Worm (Caenorhabditis elegans): ENCODE data around the gene gop-1.

Gene gop-1

ce11 chrIII:5254108-5254507, at the start of gene gop-1, which contains the start of gene sumv-1:
Gene gop-1 (plus strand): TSS chrIII:5254438.
Gene sumv-1 (minus strand): TSS chrIII:5254187.
- TF ChIP-seq med-1 (GFP tag; optimal IDR thresholded peaks at IDR 0.05; ENCODE audit: insufficient read depth) (no peak), T22C8.4 (GFP tag; IDR thresholded peaks at IDR 0.05) (no peak), cog-1 (tag; optimal IDR thresholded peaks at IDR 0.05) (no peak), ztf-29 (GFP tag; IDR thresholded peaks at IDR 0.05) (no peak), flt-1 (GFP tag; IDR thresholded peaks at IDR 0.05) (no peak), tab-1 (GFP tag; IDR thresholded peaks at IDR 0.05) (no peak), ztf-23 (GFP tag; IDR thresholded peaks at IDR 0.05) (no peak), klf-2 (GFP tag; conservative IDR thresholded peaks at IDR 0.05) (no peak), ref-1 (GFP tag; conservative IDR thresholded peaks at IDR 0.05) (no peak)

ce11 chrIII:5206861-5207414, 47.3 kb upstream of the gop-1 start, which contains the start of gene morc-1:
Gene morc-1 (minus strand): TSS chrIII:5206911.
- TF ChIP-seq ztf-29 (GFP tag; IDR thresholded peaks at IDR 0.05) (no peak), tab-1 (GFP tag; IDR thresholded peaks at IDR 0.05) (no peak), flt-1 (GFP tag; IDR thresholded peaks at IDR 0.05) (no peak), ztf-23 (GFP tag; IDR thresholded peaks at IDR 0.05) (no peak), med-1 (GFP tag; optimal IDR thresholded peaks at IDR 0.05; ENCODE audit: insufficient read depth) (no peak), klf-2 (GFP tag; conservative IDR thresholded peaks at IDR 0.05) (no peak), cog-1 (tag; optimal IDR thresholded peaks at IDR 0.05) (no peak), ref-1 (GFP tag; conservative IDR thresholded peaks at IDR 0.05) (no peak), T22C8.4 (GFP tag; IDR thresholded peaks at IDR 0.05) (no peak)

- TF ChIP-seq klf-2 (GFP tag; conservative IDR thresholded peaks at IDR 0.05), result no peak
- TF ChIP-seq ztf-23 (GFP tag; IDR thresholded peaks at IDR 0.05), result no peak
- TF ChIP-seq T22C8.4 (GFP tag; IDR thresholded peaks at IDR 0.05), result no peak
- TF ChIP-seq flt-1 (GFP tag; IDR thresholded peaks at IDR 0.05), result no peak
- no peak for TF ChIP-seq tab-1 (GFP tag; IDR thresholded peaks at IDR 0.05)
- no peak for TF ChIP-seq med-1 (GFP tag; optimal IDR thresholded peaks at IDR 0.05; ENCODE audit: insufficient read depth)
- TF ChIP-seq ref-1 (GFP tag; conservative IDR thresholded peaks at IDR 0.05), result no peak
- TF ChIP-seq ztf-29 (GFP tag; IDR thresholded peaks at IDR 0.05), result no peak
- no peak for TF ChIP-seq cog-1 (tag; optimal IDR thresholded peaks at IDR 0.05)
Measured at ce11 chrIII:5208992-5209391, 45.2 kb upstream of the gop-1 start, which contains the start of gene syx-16. Gene syx-16 (minus strand): TSS chrIII:5209109.

ce11 chrIII:5210269-5210668, 44.0 kb upstream of the gop-1 start:
- TF ChIP-seq T22C8.4 (GFP tag; IDR thresholded peaks at IDR 0.05) (no peak), flt-1 (GFP tag; IDR thresholded peaks at IDR 0.05) (no peak), tab-1 (GFP tag; IDR thresholded peaks at IDR 0.05) (no peak), klf-2 (GFP tag; conservative IDR thresholded peaks at IDR 0.05) (no peak), ztf-29 (GFP tag; IDR thresholded peaks at IDR 0.05) (no peak)

ce11 chrIII:5211137-5211648, 43.0 kb upstream of the gop-1 start:
- TF ChIP-seq flt-1 (GFP tag; IDR thresholded peaks at IDR 0.05) (peak; percentile 80; the same call in 1 of the 2 replicates), ztf-29 (GFP tag; IDR thresholded peaks at IDR 0.05) (peak; percentile 42; the same call in 1 of the 2 replicates), med-1 (GFP tag; optimal IDR thresholded peaks at IDR 0.05; ENCODE audit: insufficient read depth) (peak; percentile 12), ztf-23 (GFP tag; IDR thresholded peaks at IDR 0.05) (peak; percentile 78), ref-1 (GFP tag; conservative IDR thresholded peaks at IDR 0.05) (peak; percentile 65; the same call in 1 of the 2 replicates), tab-1 (GFP tag; IDR thresholded peaks at IDR 0.05) (peak; percentile 88), klf-2 (GFP tag; conservative IDR thresholded peaks at IDR 0.05) (peak; percentile 75)

ce11 chrIII:5214162-5214561, 40.1 kb upstream of the gop-1 start:
- no peak for TF ChIP-seq ref-1 (GFP tag; conservative IDR thresholded peaks at IDR 0.05)
- no peak for TF ChIP-seq med-1 (GFP tag; optimal IDR thresholded peaks at IDR 0.05; ENCODE audit: insufficient read depth)
- TF ChIP-seq tab-1 (GFP tag; IDR thresholded peaks at IDR 0.05), result no peak
- TF ChIP-seq cog-1 (tag; optimal IDR thresholded peaks at IDR 0.05), result no peak
- TF ChIP-seq T22C8.4 (GFP tag; IDR thresholded peaks at IDR 0.05), result no peak
- no peak for TF ChIP-seq ztf-23 (GFP tag; IDR thresholded peaks at IDR 0.05)

ce11 chrIII:5215375-5215774, 38.9 kb upstream of the gop-1 start, which contains the start of gene ZC155.4:
Gene ZC155.4 (minus strand): TSS chrIII:5215475.
- TF ChIP-seq ztf-29 (GFP tag; IDR thresholded peaks at IDR 0.05) (no peak), tab-1 (GFP tag; IDR thresholded peaks at IDR 0.05) (no peak), cog-1 (tag; optimal IDR thresholded peaks at IDR 0.05) (no peak), T22C8.4 (GFP tag; IDR thresholded peaks at IDR 0.05) (no peak), ztf-23 (GFP tag; IDR thresholded peaks at IDR 0.05) (no peak), klf-2 (GFP tag; conservative IDR thresholded peaks at IDR 0.05) (no peak), flt-1 (GFP tag; IDR thresholded peaks at IDR 0.05) (no peak), med-1 (GFP tag; optimal IDR thresholded peaks at IDR 0.05; ENCODE audit: insufficient read depth) (no peak), ref-1 (GFP tag; conservative IDR thresholded peaks at IDR 0.05) (no peak)

ce11 chrIII:5217511-5217910, 36.7 kb upstream of the gop-1 start, which contains the start of gene cutl-19:
Gene cutl-19 (minus strand): TSS chrIII:5217611.
- no peak for TF ChIP-seq cog-1 (tag; optimal IDR thresholded peaks at IDR 0.05)
- TF ChIP-seq flt-1 (GFP tag; IDR thresholded peaks at IDR 0.05), result no peak
- TF ChIP-seq klf-2 (GFP tag; conservative IDR thresholded peaks at IDR 0.05), result no peak
- no peak for TF ChIP-seq med-1 (GFP tag; optimal IDR thresholded peaks at IDR 0.05; ENCODE audit: insufficient read depth)
- TF ChIP-seq ztf-23 (GFP tag; IDR thresholded peaks at IDR 0.05), result no peak
- TF ChIP-seq tab-1 (GFP tag; IDR thresholded peaks at IDR 0.05), result no peak
- no peak for TF ChIP-seq ref-1 (GFP tag; conservative IDR thresholded peaks at IDR 0.05)

ce11 chrIII:5218687-5219086, 35.6 kb upstream of the gop-1 start, which contains the start of gene ZC155.2:
Gene ZC155.2 (plus strand): TSS chrIII:5218987.
- no peak for TF ChIP-seq med-1 (GFP tag; optimal IDR thresholded peaks at IDR 0.05; ENCODE audit: insufficient read depth)
- no peak for TF ChIP-seq ztf-23 (GFP tag; IDR thresholded peaks at IDR 0.05)
- no peak for TF ChIP-seq ref-1 (GFP tag; conservative IDR thresholded peaks at IDR 0.05)
- TF ChIP-seq ztf-29 (GFP tag; IDR thresholded peaks at IDR 0.05), result no peak
- no peak for TF ChIP-seq tab-1 (GFP tag; IDR thresholded peaks at IDR 0.05)
- no peak for TF ChIP-seq klf-2 (GFP tag; conservative IDR thresholded peaks at IDR 0.05)
- TF ChIP-seq cog-1 (tag; optimal IDR thresholded peaks at IDR 0.05), result no peak
- TF ChIP-seq T22C8.4 (GFP tag; IDR thresholded peaks at IDR 0.05), result no peak
